Worm (Caenorhabditis elegans): Measurements from ENCODE around the gene T03F6.6.

ce11 chrIII:13385850-13386249 is 5.8 kb upstream of the T03F6.6 start, which contains the start of gene T03F6.4:
- TF ChIP-seq him-1 (tag; optimal IDR thresholded peaks at IDR 0.05) (no peak), W03F9.2 (tag; optimal IDR thresholded peaks at IDR 0.05) (no peak), dao-5 (tag; optimal IDR thresholded peaks at IDR 0.05) (no peak)

Data from whole organism, L4/young adult.